Fruit fly (Drosophila melanogaster) Kc167 (cell line): Measurements from ENCODE around the gene CG12016.

Experiments used
- Myc ChIP-seq: fragments of >200 bp; optimal IDR thresholded peaks from 2 replicates; lab custom pipeline; 2017; ENCODE audit warnings: missing external identifiers
- psq ChIP-seq: fragments of >200 bp; optimal IDR thresholded peaks from 2 replicates; lab custom pipeline; 2017; ENCODE audit warnings: missing external identifiers
- ttk ChIP-seq: sonication (Bioruptor generic); optimal IDR thresholded peaks from 2 replicates; lab custom pipeline; 2017; ENCODE audit warnings: missing external identifiers

DNA sequence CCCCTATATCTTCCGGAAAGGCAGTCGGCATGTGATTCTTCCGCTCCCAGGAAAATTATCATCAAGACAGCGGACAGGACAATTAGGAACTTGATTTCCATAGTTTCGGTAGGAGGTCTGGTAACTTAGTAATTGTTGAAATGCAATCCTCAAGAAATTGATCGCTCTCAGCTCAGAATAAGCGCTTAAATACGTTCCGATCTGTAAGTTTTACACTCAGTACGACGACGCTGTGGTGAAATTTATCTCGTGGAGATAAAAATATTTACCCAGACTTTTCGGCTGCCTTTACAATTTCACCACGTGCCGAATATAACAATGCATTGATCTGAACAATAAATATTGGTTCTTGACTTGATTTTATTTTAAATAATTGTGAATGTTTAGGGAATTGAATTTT, 16.3 kb downstream of the CG12016 start, which contains the start of gene Drsl1:
- TF ChIP-seq psq (lab: Kevin White, UChicago) (no peak), ttk (lab: Kevin White, UChicago) (no peak), Myc (no peak)
